Worm (Caenorhabditis elegans) whole organism, mixed stage, embryonic: ENCODE results near the gene rgs-5.
A peak's percentile ranks its signal among the peaks of the same experiment; 100 is the strongest.

ENCODE experiments used
- M03D4.4 ChIP-seq: sonication (generic microtip); optimal IDR thresholded peaks from 2 replicates; lab custom pipeline; 2017; ENCODE audit warnings: mild to moderate bottlenecking, missing genetic modification characterization, missing compliant biosample characterization
- blmp-1 ChIP-seq: fragments of 150-350 bp; optimal IDR thresholded peaks from 2 replicates; lab custom pipeline; 2014; ENCODE audit warnings: missing biosample characterization, missing genetic modification characterization
- ceh-43 ChIP-seq: fragments of 200-800 bp; sonication (Bioruptor generic); optimal IDR thresholded peaks from 2 replicates; lab custom pipeline; 2018; ENCODE audit warnings: mild to moderate bottlenecking, missing genetic modification characterization, moderate library complexity, missing compliant biosample characterization
- ceh-83 ChIP-seq: fragments of 200-800 bp; sonication (Bioruptor generic); optimal IDR thresholded peaks from 2 replicates; lab custom pipeline; 2018; ENCODE audit warnings: mild to moderate bottlenecking, missing genetic modification characterization, missing compliant biosample characterization
- ces-1 ChIP-seq: fragments of 150-350 bp; optimal IDR thresholded peaks from 2 replicates; lab custom pipeline; 2014; ENCODE audit warnings: missing biosample characterization, missing genetic modification reagents, missing genetic modification characterization
- cnd-1 ChIP-seq: fragments of 200-800 bp; sonication (Bioruptor generic); optimal IDR thresholded peaks from 2 replicates; lab custom pipeline; 2018; ENCODE audit warnings: mild to moderate bottlenecking, missing genetic modification characterization, missing compliant biosample characterization
- drap-1 ChIP-seq: fragments of 200-800 bp; sonication (Bioruptor generic); optimal IDR thresholded peaks from 3 replicates; lab custom pipeline; 2018; ENCODE audit warnings: mild to moderate bottlenecking, missing genetic modification characterization, missing compliant biosample characterization
- elt-1 ChIP-seq: sonication (generic microtip); optimal IDR thresholded peaks from 2 replicates; lab custom pipeline; 2017; ENCODE audit warnings: missing genetic modification characterization, mild to moderate bottlenecking, missing compliant biosample characterization, antibody characterized with exemption, moderate library complexity, borderline replicate concordance; ENCODE audit not compliant: insufficient read depth
- flh-1 ChIP-seq: fragments of 200-800 bp; sonication (Bioruptor generic); optimal IDR thresholded peaks from 2 replicates; lab custom pipeline; 2018; ENCODE audit warnings: mild to moderate bottlenecking, missing genetic modification characterization, moderate library complexity, missing compliant biosample characterization
- ham-2 ChIP-seq: fragments of 200-800 bp; sonication (Bioruptor generic); optimal IDR thresholded peaks from 2 replicates; lab custom pipeline; 2018; ENCODE audit warnings: mild to moderate bottlenecking, missing genetic modification characterization, missing compliant biosample characterization
- hlh-1 ChIP-seq: fragments of 150-350 bp; optimal IDR thresholded peaks from 2 replicates; lab custom pipeline; 2014; ENCODE audit warnings: missing biosample characterization, missing genetic modification reagents, missing genetic modification characterization
- lin-13 ChIP-seq: fragments of 150-350 bp; optimal IDR thresholded peaks from 2 replicates; lab custom pipeline; 2014; ENCODE audit warnings: missing biosample characterization, missing genetic modification characterization
- lin-32 ChIP-seq: fragments of 200-800 bp; sonication (Bioruptor generic); optimal IDR thresholded peaks from 2 replicates; lab custom pipeline; 2018; ENCODE audit warnings: mild to moderate bottlenecking, missing genetic modification characterization, missing compliant biosample characterization
- lsy-2 ChIP-seq: fragments of 150-350 bp; optimal IDR thresholded peaks from 2 replicates; lab custom pipeline; 2014; ENCODE audit warnings: missing biosample characterization, missing genetic modification characterization
- mab-5 ChIP-seq: fragments of 150-350 bp; optimal IDR thresholded peaks from 2 replicates; lab custom pipeline; 2014; ENCODE audit warnings: missing biosample characterization, missing genetic modification characterization
- mep-1 ChIP-seq: fragments of 150-350 bp; optimal IDR thresholded peaks from 2 replicates; lab custom pipeline; 2017; ENCODE audit warnings: missing biosample characterization, missing genetic modification reagents, missing genetic modification characterization, inconsistent platforms
- mls-2 ChIP-seq: sonication (generic microtip); optimal IDR thresholded peaks from 2 replicates; lab custom pipeline; 2016; ENCODE audit warnings: mild to moderate bottlenecking, missing genetic modification characterization, moderate library complexity, missing compliant biosample characterization
- nhr-12 ChIP-seq: fragments of 150-350 bp; optimal IDR thresholded peaks from 2 replicates; lab custom pipeline; 2014; ENCODE audit warnings: missing biosample characterization, missing genetic modification characterization
- nhr-2 ChIP-seq: fragments of 150-350 bp; optimal IDR thresholded peaks from 2 replicates; lab custom pipeline; 2014; ENCODE audit warnings: missing biosample characterization, missing genetic modification characterization
- nhr-237 ChIP-seq: fragments of 150-350 bp; optimal IDR thresholded peaks from 2 replicates; lab custom pipeline; 2014; ENCODE audit warnings: missing biosample characterization, missing genetic modification characterization
- nhr-28 ChIP-seq: fragments of 150-350 bp; optimal IDR thresholded peaks from 2 replicates; lab custom pipeline; 2014; ENCODE audit warnings: missing biosample characterization, missing genetic modification characterization
- nhr-76 ChIP-seq: sonication (generic microtip); optimal IDR thresholded peaks from 2 replicates; lab custom pipeline; 2017; ENCODE audit warnings: missing biosample characterization, missing genetic modification characterization
- pha-4 ChIP-seq: fragments of 150-350 bp; optimal IDR thresholded peaks from 2 replicates; lab custom pipeline; 2018; ENCODE audit warnings: missing biosample characterization, missing genetic modification reagents, missing genetic modification characterization
- sem-2 ChIP-seq: fragments of 200-800 bp; sonication (Bioruptor generic); optimal IDR thresholded peaks from 2 replicates; lab custom pipeline; 2018; ENCODE audit warnings: mild to moderate bottlenecking, missing genetic modification characterization, missing compliant biosample characterization
- snpc-4 ChIP-seq: fragments of 150-350 bp; optimal IDR thresholded peaks from 2 replicates; lab custom pipeline; 2014; ENCODE audit warnings: missing biosample characterization, missing genetic modification characterization
- sptf-1 ChIP-seq: sonication (generic microtip); optimal IDR thresholded peaks from 2 replicates; lab custom pipeline; 2017; ENCODE audit warnings: mild to moderate bottlenecking, missing genetic modification characterization, moderate library complexity, missing compliant biosample characterization
- tbx-8 ChIP-seq: fragments of 200-800 bp; sonication (Bioruptor generic); optimal IDR thresholded peaks from 2 replicates; lab custom pipeline; 2018; ENCODE audit warnings: mild to moderate bottlenecking, missing genetic modification characterization, moderate library complexity, missing compliant biosample characterization
- unc-120 ChIP-seq: sonication (generic microtip); optimal IDR thresholded peaks from 2 replicates; lab custom pipeline; 2017; ENCODE audit warnings: missing genetic modification characterization, missing compliant biosample characterization; ENCODE audit not compliant: poor library complexity, severe bottlenecking
- unc-39 ChIP-seq: fragments of 150-350 bp; optimal IDR thresholded peaks from 2 replicates; lab custom pipeline; 2014; ENCODE audit warnings: missing biosample characterization, missing genetic modification characterization
- unc-62 ChIP-seq: fragments of 150-350 bp; optimal IDR thresholded peaks from 2 replicates; lab custom pipeline; 2014; ENCODE audit warnings: missing biosample characterization, missing genetic modification reagents, missing genetic modification characterization
- zip-8 ChIP-seq: fragments of 150-350 bp; optimal IDR thresholded peaks from 2 replicates; lab custom pipeline; 2014; ENCODE audit warnings: missing biosample characterization, missing genetic modification characterization
- ztf-11 ChIP-seq: fragments of 150-350 bp; optimal IDR thresholded peaks from 2 replicates; lab custom pipeline; 2014; ENCODE audit warnings: missing biosample characterization, missing genetic modification characterization

The rgs-5 gene

DNA sequence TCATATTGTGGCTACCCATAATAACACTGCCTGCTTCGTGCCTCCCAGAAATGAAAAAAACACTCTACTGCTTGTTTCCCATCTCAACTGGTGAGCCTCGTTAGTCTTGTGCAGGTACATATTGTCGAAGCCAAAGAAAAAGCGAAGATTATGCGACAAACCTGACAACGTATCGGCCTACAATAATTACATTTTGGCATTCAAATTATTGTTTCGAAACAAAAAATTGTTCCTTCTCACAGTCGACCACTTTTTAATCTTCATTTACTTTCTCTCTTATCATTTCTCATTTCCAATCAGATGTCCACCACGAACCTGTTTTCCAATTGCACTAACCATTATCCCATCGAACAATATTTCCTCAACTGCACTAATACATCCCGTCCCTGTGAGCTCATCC is 44.7 kb downstream of the rgs-5 start, which contains the start of gene B0244.15:
TSS of gene B0244.15 (plus strand) at position 301 of the 400 bp plus-strand sequence.
- no peak for TF ChIP-seq mls-2
- no peak for TF ChIP-seq nhr-76
- no peak for TF ChIP-seq elt-1 (tag; lab: Kevin White, UChicago)
- TF ChIP-seq cnd-1 (tag; lab: Kevin White, UChicago): no peak
- TF ChIP-seq hlh-1 (tag; lab: Kevin White, UChicago): no peak
- no peak for TF ChIP-seq zip-8 (tag; lab: Kevin White, UChicago)
- TF ChIP-seq sptf-1 (tag; lab: Kevin White, UChicago): no peak
- TF ChIP-seq ceh-43 (GFP tag; lab: Kevin White, UChicago): no peak
- no peak for TF ChIP-seq nhr-12
- TF ChIP-seq mab-5 (tag; lab: Kevin White, UChicago): no peak
- TF ChIP-seq tbx-8 (GFP tag; lab: Kevin White, UChicago): no peak
- no peak for TF ChIP-seq ces-1 (GFP tag; lab: Kevin White, UChicago)
- no peak for TF ChIP-seq ztf-11 (tag; lab: Kevin White, UChicago)
- TF ChIP-seq mep-1: no peak

DNA sequence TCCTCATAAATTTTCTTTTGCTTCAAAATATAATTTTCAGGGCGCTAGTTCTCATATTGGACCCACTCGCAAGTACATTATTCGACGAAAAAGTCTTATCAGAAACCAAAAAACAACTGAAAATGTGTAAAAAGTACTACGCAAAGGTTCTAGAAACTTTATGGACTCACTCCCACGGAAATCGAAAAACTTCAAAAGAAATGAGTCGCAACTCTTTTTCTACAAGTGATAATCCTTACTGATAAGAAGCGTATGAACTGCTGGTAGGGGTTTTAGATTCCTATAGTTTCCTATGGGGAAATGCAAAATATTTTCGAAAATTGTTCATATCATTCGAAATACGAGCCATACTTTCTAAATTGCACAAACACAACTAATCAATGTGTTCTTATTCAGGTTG is 46.2 kb downstream of the rgs-5 start, which contains the start of gene B0244.5:
TSS of gene B0244.5 (plus strand) at position 301 of the 400 bp plus-strand sequence.
- TF ChIP-seq tbx-8 (GFP tag; lab: Kevin White, UChicago) (no peak), lin-13 (tag; lab: Kevin White, UChicago) (no peak), nhr-12 (no peak), unc-62 (GFP tag; lab: Kevin White, UChicago) (no peak), ceh-83 (GFP tag; lab: Kevin White, UChicago) (no peak), ceh-43 (GFP tag; lab: Kevin White, UChicago) (no peak), unc-39 (tag; lab: Kevin White, UChicago) (no peak), hlh-1 (tag; lab: Kevin White, UChicago) (no peak), sem-2 (GFP tag; lab: Kevin White, UChicago) (no peak), lsy-2 (tag; lab: Kevin White, UChicago) (no peak)

DNA sequence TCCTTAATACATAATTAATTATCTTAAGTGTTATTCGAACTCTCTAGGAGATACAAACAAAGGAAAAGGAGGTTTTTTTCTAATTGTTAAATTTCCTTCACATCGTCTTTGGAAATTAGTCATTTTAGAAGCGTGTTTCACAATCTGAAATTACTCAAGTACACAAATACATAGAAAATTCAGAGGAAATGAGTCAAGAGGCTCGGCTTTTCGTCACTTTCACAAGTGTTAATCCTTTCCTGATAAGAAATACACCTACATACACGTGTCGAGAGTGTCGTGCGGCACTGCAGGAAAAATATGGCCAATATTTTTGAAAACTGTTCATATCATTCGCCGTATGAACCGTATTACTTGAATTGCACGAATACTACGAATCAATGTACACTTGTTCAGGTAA is 48.8 kb downstream of the rgs-5 start, which contains the start of gene B0244.4:
TSS of gene B0244.4 (plus strand) at position 301 of the 400 bp plus-strand sequence.
- no peak for TF ChIP-seq lin-32 (GFP tag; lab: Kevin White, UChicago)
- TF ChIP-seq nhr-28 (tag; lab: Kevin White, UChicago): no peak

DNA sequence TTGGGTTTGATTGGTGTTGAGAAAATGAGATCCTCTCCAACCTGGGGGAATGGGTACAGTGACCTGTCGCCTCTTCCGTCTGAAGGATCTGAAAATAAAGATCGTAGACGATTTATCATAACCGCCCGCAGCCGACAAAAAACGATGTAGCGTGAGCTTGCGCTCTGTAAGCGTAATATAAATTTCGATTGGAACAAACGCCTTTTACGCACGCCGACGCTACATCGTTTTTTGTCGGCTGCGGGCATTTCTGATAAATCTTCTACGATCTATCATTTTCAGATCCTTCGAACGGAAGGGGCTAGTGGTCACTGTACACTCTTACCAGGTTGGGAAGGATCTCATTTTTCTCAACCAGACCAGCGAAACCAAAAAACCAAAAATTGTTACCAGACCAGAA is 50.0 kb downstream of the rgs-5 start:
- no peak for TF ChIP-seq pha-4 (tag; lab: Kevin White, UChicago)
- TF ChIP-seq nhr-28 (tag; lab: Kevin White, UChicago): no peak
- TF ChIP-seq blmp-1 (tag; lab: Kevin White, UChicago): no peak
- no peak for TF ChIP-seq nhr-237
- TF ChIP-seq sptf-1 (tag; lab: Kevin White, UChicago): no peak
- TF ChIP-seq elt-1 (tag; lab: Kevin White, UChicago): no peak
- no peak for TF ChIP-seq cnd-1 (tag; lab: Kevin White, UChicago)
- TF ChIP-seq unc-120 (tag; lab: Kevin White, UChicago): no peak
- TF ChIP-seq snpc-4: no peak
- TF ChIP-seq unc-62 (GFP tag; lab: Kevin White, UChicago): no peak
- TF ChIP-seq nhr-2 (tag; lab: Kevin White, UChicago): no peak
- no peak for TF ChIP-seq ceh-83 (GFP tag; lab: Kevin White, UChicago)
- no peak for TF ChIP-seq drap-1
- no peak for TF ChIP-seq flh-1 (GFP tag; lab: Kevin White, UChicago)
- no peak for TF ChIP-seq ham-2 (GFP tag; lab: Kevin White, UChicago)
- no peak for TF ChIP-seq tbx-8 (GFP tag; lab: Kevin White, UChicago)
- no peak for TF ChIP-seq mab-5 (tag; lab: Kevin White, UChicago)
- TF ChIP-seq zip-8 (tag; lab: Kevin White, UChicago): no peak
- TF ChIP-seq ceh-43 (GFP tag; lab: Kevin White, UChicago): no peak
- TF ChIP-seq, all 35 proteins: peak for 0

DNA sequence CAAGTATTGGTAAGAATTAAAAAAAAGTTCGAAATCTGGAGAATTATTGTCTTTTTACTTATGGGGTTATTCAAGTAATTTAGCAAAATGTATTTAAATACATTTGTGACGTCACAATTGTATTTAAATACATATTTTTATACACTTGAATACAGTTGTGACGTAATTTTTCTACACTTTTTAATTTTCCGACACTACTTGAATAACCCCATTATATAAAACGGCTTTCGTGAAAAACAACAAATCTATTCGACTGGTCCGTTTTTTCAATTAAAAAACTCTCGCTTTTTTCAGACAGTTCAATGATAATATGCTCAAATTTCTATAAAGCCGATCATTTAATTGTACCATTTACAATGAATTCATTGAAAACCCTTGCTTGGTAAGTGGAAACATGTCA is 52.1 kb downstream of the rgs-5 start:
- TF ChIP-seq zip-8 (tag; lab: Kevin White, UChicago): peak; percentile 91
- no peak for TF ChIP-seq M03D4.4
- TF ChIP-seq, all 35 proteins: peak for 1
